Worm (Caenorhabditis elegans) whole organism, L1 larva: ENCODE measurements around the gene M199.9.
"Not testable (repeated sequence)": the region's sequence is repeated elsewhere in the genome, so short reads cannot be mapped to it uniquely, and the experiment has no call there.

Source experiments
- C16A3.4 ChIP-seq: fragments of 150-350 bp; optimal IDR thresholded peaks from 2 replicates; lab custom pipeline; 2014; ENCODE audit warnings: missing biosample characterization, missing genetic modification characterization
- C34B4.2 ChIP-seq: sonication (generic microtip); optimal IDR thresholded peaks from 2 replicates; lab custom pipeline; 2017; ENCODE audit warnings: mild to moderate bottlenecking, missing genetic modification characterization, missing compliant biosample characterization
- F16B12.6 ChIP-seq: fragments of 150-350 bp; optimal IDR thresholded peaks from 2 replicates; lab custom pipeline; 2014; ENCODE audit warnings: missing biosample characterization, missing genetic modification characterization
- Y116A8C.19 ChIP-seq: sonication (generic microtip); optimal IDR thresholded peaks from 2 replicates; lab custom pipeline; 2016; ENCODE audit warnings: missing compliant biosample characterization, missing genetic modification characterization, borderline replicate concordance
- aha-1 ChIP-seq: fragments of 150-350 bp; optimal IDR thresholded peaks from 2 replicates; lab custom pipeline; 2014; ENCODE audit warnings: missing biosample characterization, missing genetic modification characterization
- ama-1 ChIP-seq: fragments of 150-350 bp; optimal IDR thresholded peaks from 2 replicates; lab custom pipeline; 2014
- blmp-1 ChIP-seq: fragments of 150-350 bp; optimal IDR thresholded peaks from 2 replicates; lab custom pipeline; 2014; ENCODE audit warnings: missing biosample characterization, missing genetic modification characterization
- ceh-63 ChIP-seq: fragments of 200-800 bp; sonication (Bioruptor generic); optimal IDR thresholded peaks from 2 replicates; lab custom pipeline; 2018; ENCODE audit warnings: mild to moderate bottlenecking, missing genetic modification characterization, missing compliant biosample characterization
- ceh-8 ChIP-seq: fragments of 200-800 bp; sonication (Bioruptor generic); optimal IDR thresholded peaks from 2 replicates; lab custom pipeline; 2018; ENCODE audit warnings: mild to moderate bottlenecking, missing genetic modification characterization, moderate library complexity, missing compliant biosample characterization
- ceh-82 ChIP-seq, 3 experiments: fragments of 150-350 bp in 1 of 3; sonication (generic microtip) in 2 of 3; optimal IDR thresholded peaks; 2 replicates each; lab custom pipeline; 2014 to 2017; ENCODE audit warnings: missing biosample characterization in 3 of 3, missing genetic modification characterization in 3 of 3
- ceh-88 ChIP-seq: fragments of 200-800 bp; sonication (Bioruptor generic); IDR thresholded peaks from 2 replicates; pipeline ENCODE4 v1.3.6; 2022; ENCODE audit warnings: missing genetic modification characterization, missing compliant biosample characterization
- ces-1 ChIP-seq: fragments of 150-350 bp; optimal IDR thresholded peaks from 2 replicates; lab custom pipeline; 2014; ENCODE audit warnings: missing biosample characterization, missing genetic modification reagents, missing genetic modification characterization
- dsc-1 ChIP-seq: sonication (generic microtip); optimal IDR thresholded peaks from 2 replicates; lab custom pipeline; 2016; ENCODE audit warnings: mild to moderate bottlenecking, missing genetic modification characterization, missing compliant biosample characterization
- efl-1 ChIP-seq, 4 experiments: fragments of 150-350 bp; optimal IDR thresholded peaks in 3 of 4; peaks in 1 of 4; 1 replicate in 1 of 4; 2 replicates in 3 of 4; lab custom pipeline; 2014; ENCODE audit warnings: missing biosample characterization in 2 of 4, missing genetic modification characterization in 2 of 4, missing genetic modification reagents in 2 of 4
- egl-13 ChIP-seq: sonication (generic microtip); optimal IDR thresholded peaks from 2 replicates; lab custom pipeline; 2016; ENCODE audit warnings: missing genotype, missing genetic modification reagents, missing genetic modification characterization, missing compliant biosample characterization
- elt-2 ChIP-seq: sonication (generic microtip); optimal IDR thresholded peaks from 2 replicates; lab custom pipeline; 2016; ENCODE audit warnings: missing genetic modification characterization, mild to moderate bottlenecking, inconsistent platforms, missing compliant biosample characterization, missing genetic modification reagents
- elt-3 ChIP-seq, 6 experiments: fragments of 150-350 bp in 1 of 6; sonication (generic microtip); optimal IDR thresholded peaks; 2 replicates each; lab custom pipeline; 2017 to 2018; ENCODE audit warnings: missing biosample characterization in 6 of 6, missing genetic modification characterization in 6 of 6, inconsistent platforms in 1 of 6
- hlh-17 ChIP-seq: fragments of 200-800 bp; sonication (Bioruptor generic); optimal IDR thresholded peaks from 2 replicates; lab custom pipeline; 2018; ENCODE audit warnings: missing genetic modification characterization, mild to moderate bottlenecking, missing compliant biosample characterization, moderate library complexity, borderline replicate concordance
- hpl-2 ChIP-seq: fragments of 150-350 bp; optimal IDR thresholded peaks from 2 replicates; lab custom pipeline; 2014; ENCODE audit warnings: missing biosample characterization, missing genetic modification reagents, missing genetic modification characterization
- irx-1 ChIP-seq: sonication (generic microtip); optimal IDR thresholded peaks from 2 replicates; lab custom pipeline; 2016; ENCODE audit warnings: missing genetic modification characterization, missing compliant biosample characterization
- isw-1 ChIP-seq: fragments of 200-800 bp; sonication (Bioruptor generic); IDR thresholded peaks from 2 replicates; pipeline ENCODE4 v1.3.6; 2022; ENCODE audit warnings: missing genetic modification characterization, missing compliant biosample characterization
- lin-14 ChIP-seq: fragments of 200-800 bp; sonication (Bioruptor generic); optimal IDR thresholded peaks from 2 replicates; lab custom pipeline; 2018; ENCODE audit warnings: mild to moderate bottlenecking, missing genetic modification characterization, moderate library complexity, missing compliant biosample characterization
- lin-35 ChIP-seq, 2 experiments: fragments of 150-350 bp; optimal IDR thresholded peaks; 2 replicates each; lab custom pipeline; 2014; ENCODE audit warnings: missing biosample characterization in 2 of 2, missing genetic modification characterization in 2 of 2, missing genetic modification reagents in 2 of 2
- mab-9 ChIP-seq: fragments of 200-800 bp; sonication (Bioruptor generic); IDR thresholded peaks from 2 replicates; pipeline ENCODE4 v1.3.6; 2022; ENCODE audit warnings: missing genetic modification reagents, missing genetic modification characterization, missing compliant biosample characterization
- mdl-1 ChIP-seq, 2 experiments: fragments of 150-350 bp; optimal IDR thresholded peaks; 2 replicates each; lab custom pipeline; 2014 to 2017; ENCODE audit warnings: missing biosample characterization in 2 of 2, missing genetic modification characterization in 2 of 2, inconsistent platforms in 1 of 2
- nhr-11 ChIP-seq: fragments of 150-350 bp; optimal IDR thresholded peaks from 2 replicates; lab custom pipeline; 2014; ENCODE audit warnings: missing biosample characterization, missing genetic modification characterization
- nhr-19 ChIP-seq: fragments of 200-800 bp; sonication (Bioruptor generic); conservative IDR thresholded peaks from 2 replicates; pipeline ENCODE4 v1.3.6; 2022; ENCODE audit warnings: missing genetic modification characterization, missing compliant biosample characterization
- nhr-20 ChIP-seq: sonication (generic microtip); optimal IDR thresholded peaks from 2 replicates; lab custom pipeline; 2016; ENCODE audit warnings: mild to moderate bottlenecking, missing genetic modification characterization, missing compliant biosample characterization
- nhr-71 ChIP-seq: sonication (generic microtip); optimal IDR thresholded peaks from 2 replicates; lab custom pipeline; 2016; ENCODE audit warnings: mild to moderate bottlenecking, missing genetic modification characterization, moderate library complexity, missing compliant biosample characterization
- nhr-76 ChIP-seq: sonication (generic microtip); optimal IDR thresholded peaks from 2 replicates; lab custom pipeline; 2017; ENCODE audit warnings: missing biosample characterization, missing genetic modification characterization
- nhr-84 ChIP-seq: sonication (generic microtip); optimal IDR thresholded peaks from 2 replicates; lab custom pipeline; 2017; ENCODE audit warnings: missing biosample characterization, missing genetic modification characterization
- pqm-1 ChIP-seq: sonication (generic microtip); optimal IDR thresholded peaks from 3 replicates; lab custom pipeline; 2017; ENCODE audit warnings: missing biosample characterization, missing genetic modification characterization
- snpc-4 ChIP-seq: fragments of 150-350 bp; optimal IDR thresholded peaks from 2 replicates; lab custom pipeline; 2014; ENCODE audit warnings: missing biosample characterization, missing genetic modification characterization
- snu-23 ChIP-seq: sonication (generic microtip); optimal IDR thresholded peaks from 2 replicates; lab custom pipeline; 2016; ENCODE audit warnings: missing genetic modification characterization, missing compliant biosample characterization
- sox-4 ChIP-seq: sonication (generic microtip); optimal IDR thresholded peaks from 2 replicates; lab custom pipeline; 2016; ENCODE audit warnings: missing genetic modification characterization, missing compliant biosample characterization
- sup-37 ChIP-seq: fragments of 200-800 bp; sonication (Bioruptor generic); optimal IDR thresholded peaks from 2 replicates; lab custom pipeline; 2018; ENCODE audit warnings: mild to moderate bottlenecking, missing genetic modification characterization, missing compliant biosample characterization
- swsn-7 ChIP-seq: sonication (generic microtip); optimal IDR thresholded peaks from 2 replicates; lab custom pipeline; 2016; ENCODE audit warnings: missing genetic modification characterization, missing compliant biosample characterization
- tbx-2 ChIP-seq: sonication (generic microtip); optimal IDR thresholded peaks from 2 replicates; lab custom pipeline; 2016; ENCODE audit warnings: missing genetic modification characterization, missing compliant biosample characterization
- unc-30 ChIP-seq: sonication (generic microtip); optimal IDR thresholded peaks from 2 replicates; lab custom pipeline; 2017; ENCODE audit warnings: missing biosample characterization, missing genetic modification characterization
- unc-86 ChIP-seq: sonication (generic microtip); optimal IDR thresholded peaks from 2 replicates; lab custom pipeline; 2016; ENCODE audit warnings: missing genetic modification characterization, missing compliant biosample characterization
- vab-15 ChIP-seq: sonication (generic microtip); optimal IDR thresholded peaks from 2 replicates; lab custom pipeline; 2017; ENCODE audit warnings: missing genotype, mild to moderate bottlenecking, missing genetic modification characterization, missing compliant biosample characterization
- xbp-1 ChIP-seq: sonication (generic microtip); optimal IDR thresholded peaks from 2 replicates; lab custom pipeline; 2016; ENCODE audit warnings: missing genetic modification characterization, missing compliant biosample characterization
- zag-1 ChIP-seq: fragments of 150-350 bp; optimal IDR thresholded peaks from 2 replicates; lab custom pipeline; 2014; ENCODE audit warnings: missing biosample characterization, missing genetic modification characterization
- zip-4 ChIP-seq: fragments of 200-800 bp; sonication (Bioruptor generic); optimal IDR thresholded peaks from 2 replicates; lab custom pipeline; 2018; ENCODE audit warnings: mild to moderate bottlenecking, missing genetic modification characterization, moderate library complexity, missing compliant biosample characterization
- ztf-11 ChIP-seq, 2 experiments: sonication (generic microtip); optimal IDR thresholded peaks; 2 replicates each; lab custom pipeline; 2016 to 2017; ENCODE audit warnings: missing genetic modification characterization in 2 of 2, missing biosample characterization in 1 of 2, missing compliant biosample characterization in 1 of 2

The M199.9 gene

ce11 chrIV:15140832-15141231 is 13.2 kb upstream of the M199.9 start, which contains the start of gene srg-51:
Gene srg-51 (minus strand): TSS chrIV:15140932.
- no peak for TF ChIP-seq unc-86 (tag; lab: Kevin White, UChicago)
- TF ChIP-seq C34B4.2, result no peak
- no peak for TF ChIP-seq ama-1 (lab: Kevin White, UChicago)
- TF ChIP-seq Y116A8C.19, result no peak
- TF ChIP-seq C16A3.4 (tag; lab: Kevin White, UChicago), result no peak
- no peak for TF ChIP-seq mab-9 (GFP tag; lab: Robert Waterston, UW)
- TF ChIP-seq nhr-11 (tag; lab: Kevin White, UChicago), result no peak
- TF ChIP-seq sox-4 (tag; lab: Kevin White, UChicago), result no peak
- no peak for TF ChIP-seq hpl-2 (GFP tag; lab: Kevin White, UChicago)
- no peak for TF ChIP-seq nhr-76 (tag; lab: Kevin White, UChicago)
- no peak for TF ChIP-seq irx-1
- no peak for TF ChIP-seq elt-3 (tag; optimal IDR thresholded peaks at IDR 0.05; lab: Kevin White, UChicago)
- TF ChIP-seq nhr-20 (tag; lab: Kevin White, UChicago), result no peak
- no peak for TF ChIP-seq ceh-82 (tag; optimal IDR thresholded peaks at IDR 0.05; lab: Kevin White, UChicago)
- TF ChIP-seq nhr-84 (tag; lab: Kevin White, UChicago), result no peak

- TF ChIP-seq ceh-8; unc-30; ztf-11 (tag; optimal IDR thresholded peaks at IDR 0.05; lab: Kevin White, UChicago): not testable (repeated sequence)
These were observed 6.3 kb upstream of the M199.9 start, which contains the start of gene M199.8 for ce11 chrIV:15133899-15134298. Gene M199.8 (minus strand): TSS chrIV:15133999.

ce11 chrIV:15131697-15132096 is 4.1 kb upstream of the M199.9 start, which contains the start of gene col-135:
Gene col-135 (minus strand): TSS chrIV:15131797.
- TF ChIP-seq sup-37 (GFP tag; lab: Kevin White, UChicago), result no peak
- TF ChIP-seq dsc-1 (tag; lab: Kevin White, UChicago), result no peak
- TF ChIP-seq hlh-17 (GFP tag; lab: Kevin White, UChicago), result no peak
- no peak for TF ChIP-seq swsn-7 (tag; lab: Kevin White, UChicago)
- TF ChIP-seq irx-1, result no peak
- TF ChIP-seq F16B12.6, result no peak
- TF ChIP-seq snu-23 (GFP tag; lab: Kevin White, UChicago), result no peak
- TF ChIP-seq zag-1 (tag; lab: Kevin White, UChicago), result no peak
- TF ChIP-seq ztf-11 (tag; optimal IDR thresholded peaks at IDR 0.05; lab: Kevin White, UChicago), result no peak
- TF ChIP-seq blmp-1, result no peak
- TF ChIP-seq mdl-1 (tag; optimal IDR thresholded peaks at IDR 0.05; lab: Kevin White, UChicago), result no peak
- TF ChIP-seq ceh-88 (GFP tag; lab: Robert Waterston, UW), result no peak
- no peak for TF ChIP-seq C34B4.2
- TF ChIP-seq pqm-1, result no peak
- TF ChIP-seq lin-35 (GFP tag; optimal IDR thresholded peaks at IDR 0.05; lab: Kevin White, UChicago), result no peak
- no peak for TF ChIP-seq lin-14
- no peak for TF ChIP-seq ces-1 (GFP tag; lab: Kevin White, UChicago)

ce11 chrIV:15126021-15126420 is 1.6 kb downstream of the M199.9 start, which contains the start of gene clec-190:
Gene clec-190 (minus strand): TSS chrIV:15126121.
- TF ChIP-seq nhr-71 (tag; lab: Kevin White, UChicago), result no peak
- TF ChIP-seq tbx-2 (tag; lab: Kevin White, UChicago), result no peak
- TF ChIP-seq ceh-8, result no peak
- TF ChIP-seq efl-1 (optimal IDR thresholded peaks at IDR 0.05; lab: Kevin White, UChicago), result no peak
- no peak for TF ChIP-seq efl-1 (GFP tag; optimal IDR thresholded peaks at IDR 0.05 in 1 of 2; lab: Kevin White, UChicago)
- TF ChIP-seq elt-2 (tag; lab: Kevin White, UChicago), result no peak
- TF ChIP-seq zip-4 (GFP tag; lab: Kevin White, UChicago), result no peak
- no peak for TF ChIP-seq nhr-19 (GFP tag; lab: Robert Waterston, UW)
- no peak for TF ChIP-seq egl-13 (tag; lab: Kevin White, UChicago)
- TF ChIP-seq ceh-63 (GFP tag; lab: Kevin White, UChicago), result no peak
- no peak for TF ChIP-seq vab-15 (tag; lab: Kevin White, UChicago)
- no peak for TF ChIP-seq unc-86 (tag; lab: Kevin White, UChicago)
- TF ChIP-seq xbp-1 (tag; lab: Kevin White, UChicago), result no peak
- TF ChIP-seq isw-1 (GFP tag; lab: Robert Waterston, UW), result no peak
- TF ChIP-seq snpc-4 (tag; lab: Kevin White, UChicago), result no peak
- no peak for TF ChIP-seq nhr-84 (tag; lab: Kevin White, UChicago)
- no peak for TF ChIP-seq aha-1 (tag; lab: Kevin White, UChicago)
- TF ChIP-seq elt-3 (tag; optimal IDR thresholded peaks at IDR 0.05; lab: Kevin White, UChicago), result no peak
